Fruit fly (Drosophila melanogaster) whole organism, wandering third instar larva: ENCODE results near the gene CG7714.

ENCODE experiments used
- CG9705 ChIP-seq: fragments of 200-800 bp; sonication (Bioruptor generic); optimal IDR thresholded peaks from 2 replicates; lab custom pipeline; 2018; ENCODE audit warnings: missing biosample characterization, mild to moderate bottlenecking, missing genetic modification characterization
- CrebA ChIP-seq: fragments of 200-800 bp; sonication (Bioruptor generic); optimal IDR thresholded peaks from 2 replicates; lab custom pipeline; 2016; ENCODE audit warnings: missing biosample characterization, mild to moderate bottlenecking, missing genetic modification characterization, borderline replicate concordance
- Dfd ChIP-seq: fragments of >200 bp; optimal IDR thresholded peaks from 2 replicates; lab custom pipeline; 2017; ENCODE audit warnings: missing biosample characterization, missing genetic modification characterization
- Dif ChIP-seq: fragments of 200-275, 200-300 bp; sonication (Bioruptor generic); optimal IDR thresholded peaks from 2 replicates; lab custom pipeline; 2018; ENCODE audit warnings: missing biosample characterization, missing genetic modification characterization; ENCODE audit not compliant: partially characterized antibody
- GATAd ChIP-seq: sonication (Bioruptor generic); optimal IDR thresholded peaks from 2 replicates; lab custom pipeline; 2016; ENCODE audit warnings: missing biosample characterization, missing genetic modification characterization
- HLH106 ChIP-seq: fragments of 200-800 bp; optimal IDR thresholded peaks from 3 replicates; lab custom pipeline; 2019; ENCODE audit warnings: missing biosample characterization, mild to moderate bottlenecking, missing genetic modification characterization, moderate library complexity
- Hr78 ChIP-seq: fragments of >200 bp; optimal IDR thresholded peaks from 2 replicates; lab custom pipeline; 2017; ENCODE audit warnings: missing biosample characterization, missing genetic modification characterization
- Jra ChIP-seq: sonication (Bioruptor generic); optimal IDR thresholded peaks from 2 replicates; lab custom pipeline; 2016; ENCODE audit warnings: missing biosample characterization, missing genetic modification characterization
- Mio ChIP-seq: sonication (Bioruptor generic); optimal IDR thresholded peaks from 2 replicates; lab custom pipeline; 2016; ENCODE audit warnings: missing biosample characterization, missing genetic modification characterization
- Myc ChIP-seq: fragments of >200 bp; optimal IDR thresholded peaks from 2 replicates; lab custom pipeline; 2017
- N ChIP-seq: fragments of >200 bp; optimal IDR thresholded peaks from 2 replicates; lab custom pipeline; 2018; ENCODE audit warnings: missing biosample characterization, missing external identifiers, missing genetic modification characterization
- Rel ChIP-seq, 2 experiments: fragments of 200-800 bp; sonication (Bioruptor generic) in 1 of 2; optimal IDR thresholded peaks; 2 replicates in 1 of 2; 3 replicates in 1 of 2; lab custom pipeline; 2016 to 2019; ENCODE audit warnings: mild to moderate bottlenecking in 2 of 2, missing biosample characterization in 2 of 2, missing genetic modification characterization in 2 of 2, moderate library complexity in 1 of 2
- Vsx2 ChIP-seq: fragments of 200-300, 225-300 bp; sonication (Bioruptor generic); optimal IDR thresholded peaks from 2 replicates; lab custom pipeline; 2018; ENCODE audit warnings: missing biosample characterization, missing genetic modification characterization; ENCODE audit not compliant: partially characterized antibody
- br ChIP-seq: fragments of 200-800 bp; sonication (Bioruptor generic); optimal IDR thresholded peaks from 2 replicates; lab custom pipeline; 2016; ENCODE audit warnings: missing biosample characterization, missing genetic modification characterization
- brk ChIP-seq: fragments of 200-800 bp; sonication (Bioruptor generic); optimal IDR thresholded peaks from 2 replicates; lab custom pipeline; 2016; ENCODE audit warnings: missing biosample characterization, mild to moderate bottlenecking, missing genetic modification characterization
- dl ChIP-seq, 2 experiments: fragments of 175-275, 200-275 bp in 1 of 2; fragments of 200-275 bp in 1 of 2; sonication (Bioruptor generic); optimal IDR thresholded peaks; lab custom pipeline; 2018; ENCODE audit warnings: mild to moderate bottlenecking in 2 of 2, missing biosample characterization in 2 of 2, missing genetic modification characterization in 2 of 2, moderate library complexity in 2 of 2; ENCODE audit not compliant: partially characterized antibody in 2 of 2, insufficient read depth in 1 of 2
- dmrt93B ChIP-seq: fragments of 200-800 bp; sonication (Bioruptor generic); optimal IDR thresholded peaks from 2 replicates; lab custom pipeline; 2018; ENCODE audit warnings: missing biosample characterization, mild to moderate bottlenecking, missing genetic modification characterization
- dsf ChIP-seq: sonication (Bioruptor generic); optimal IDR thresholded peaks from 2 replicates; lab custom pipeline; 2016; ENCODE audit warnings: missing biosample characterization, missing genetic modification characterization, borderline replicate concordance
- ey ChIP-seq: fragments of 200-800 bp; sonication (Bioruptor generic); optimal IDR thresholded peaks from 2 replicates; lab custom pipeline; 2016; ENCODE audit warnings: missing biosample characterization, missing genetic modification characterization
- fru ChIP-seq: fragments of 200-800 bp; sonication (Bioruptor generic); optimal IDR thresholded peaks from 3 replicates; lab custom pipeline; 2016; ENCODE audit warnings: missing biosample characterization, mild to moderate bottlenecking, missing genetic modification characterization
- jim ChIP-seq: fragments of 175-275, 200-325 bp; sonication (Bioruptor generic); optimal IDR thresholded peaks from 2 replicates; lab custom pipeline; 2016; ENCODE audit warnings: missing biosample characterization, mild to moderate bottlenecking, missing genetic modification characterization
- lola ChIP-seq: fragments of >200 bp; optimal IDR thresholded peaks from 2 replicates; lab custom pipeline; 2017; ENCODE audit warnings: missing biosample characterization, missing genetic modification characterization
- psq ChIP-seq: fragments of 200-800 bp; sonication (Bioruptor generic); optimal IDR thresholded peaks from 3 replicates; lab custom pipeline; 2017; ENCODE audit warnings: missing biosample characterization, mild to moderate bottlenecking, missing genetic modification characterization, moderate library complexity
- rgr ChIP-seq: fragments of 200-800 bp; sonication (Bioruptor generic); optimal IDR thresholded peaks from 3 replicates; lab custom pipeline; 2016; ENCODE audit warnings: missing biosample characterization, mild to moderate bottlenecking, missing genetic modification characterization
- sage ChIP-seq: fragments of 200-800 bp; sonication (Bioruptor generic); optimal IDR thresholded peaks from 2 replicates; lab custom pipeline; 2016; ENCODE audit warnings: missing biosample characterization, mild to moderate bottlenecking, missing genetic modification characterization
- sv ChIP-seq: fragments of 200-800 bp; sonication (Bioruptor generic); optimal IDR thresholded peaks from 3 replicates; lab custom pipeline; 2016; ENCODE audit warnings: missing biosample characterization, missing genetic modification characterization
- usp ChIP-seq: fragments of >200 bp; optimal IDR thresholded peaks from 2 replicates; lab custom pipeline; 2017; ENCODE audit warnings: missing biosample characterization, missing genetic modification characterization
- woc ChIP-seq: sonication (Bioruptor generic); optimal IDR thresholded peaks from 2 replicates; lab custom pipeline; 2016; ENCODE audit warnings: missing biosample characterization, mild to moderate bottlenecking, missing genetic modification characterization

Gene CG7714

dm6 chr3R:18732381-18732780 lies 6.1 kb upstream of the CG7714 start, which contains the start of gene CG14302:
TSS of gene CG14302 (plus strand) at chr3R:18732681.
- TF ChIP-seq Rel (GFP tag; optimal IDR thresholded peaks at IDR 0.05; lab: Kevin White, UChicago) (no peak), Rel (tag; optimal IDR thresholded peaks at IDR 0.05; lab: Kevin White, UChicago) (no peak), woc (GFP tag; lab: Kevin White, UChicago) (no peak)

- TF ChIP-seq Dif (GFP tag; lab: Kevin White, UChicago) (no peak), Myc (lab: Kevin White, UChicago) (peak; percentile 16), Rel (GFP tag; optimal IDR thresholded peaks at IDR 0.05; lab: Kevin White, UChicago) (no peak), Rel (tag; optimal IDR thresholded peaks at IDR 0.05; lab: Kevin White, UChicago) (no peak), Dfd (GFP tag; lab: Kevin White, UChicago) (no peak)
Measured at dm6 chr3R:18731241-18731640, 5.0 kb upstream of the CG7714 start.

- TF ChIP-seq HLH106 (tag; lab: Kevin White, UChicago) (no peak), CG9705 (no peak), Dif (GFP tag; lab: Kevin White, UChicago) (no peak), dsf (GFP tag; lab: Kevin White, UChicago) (no peak), N (GFP tag; lab: Kevin White, UChicago) (no peak), Mio (GFP tag; lab: Kevin White, UChicago) (no peak), Jra (GFP tag; lab: Kevin White, UChicago) (no peak), Myc (lab: Kevin White, UChicago) (no peak), rgr (GFP tag; lab: Kevin White, UChicago) (no peak), dl (GFP tag; optimal IDR thresholded peaks at IDR 0.05; lab: Kevin White, UChicago; ENCODE audit: insufficient read depth in 1 of 2, partially characterized antibody in 2 of 2) (no peak), Dfd (GFP tag; lab: Kevin White, UChicago) (no peak), br (GFP tag; lab: Kevin White, UChicago) (no peak), fru (GFP tag; lab: Kevin White, UChicago) (no peak), CrebA (GFP tag; lab: Kevin White, UChicago) (no peak), GATAd (GFP tag; lab: Kevin White, UChicago) (no peak)
Measured at dm6 chr3R:18728368-18728767, 2.1 kb upstream of the CG7714 start, which contains the start of gene CG7715. TSS of gene CG7715 (minus strand) at chr3R:18728468.

- TF ChIP-seq ey = no peak
- TF ChIP-seq woc (GFP tag; lab: Kevin White, UChicago) = no peak
- TF ChIP-seq N (GFP tag; lab: Kevin White, UChicago) = no peak
- TF ChIP-seq br (GFP tag; lab: Kevin White, UChicago) = no peak
- TF ChIP-seq fru (GFP tag; lab: Kevin White, UChicago) = no peak
- no peak for TF ChIP-seq lola (GFP tag; lab: Kevin White, UChicago)
- TF ChIP-seq HLH106 (tag; lab: Kevin White, UChicago) = no peak
- no peak for TF ChIP-seq sage (GFP tag; lab: Kevin White, UChicago)
- TF ChIP-seq psq (GFP tag; lab: Kevin White, UChicago) = no peak
- no peak for TF ChIP-seq CrebA (GFP tag; lab: Kevin White, UChicago)
- TF ChIP-seq Hr78 (GFP tag; lab: Kevin White, UChicago) = no peak
- no peak for TF ChIP-seq Vsx2 (GFP tag; lab: Kevin White, UChicago)
- no peak for TF ChIP-seq dmrt93B (GFP tag; lab: Kevin White, UChicago)
- TF ChIP-seq Mio (GFP tag; lab: Kevin White, UChicago) = no peak
- TF ChIP-seq GATAd (GFP tag; lab: Kevin White, UChicago) = no peak
- TF ChIP-seq rgr (GFP tag; lab: Kevin White, UChicago) = no peak
- TF ChIP-seq sv = no peak
Measured at dm6 chr3R:18722490-18722889, 3.7 kb downstream of the CG7714 start, which contains the start of gene CG34283. TSS of gene CG34283 (minus strand) at chr3R:18722590.

- TF ChIP-seq CrebA (GFP tag; lab: Kevin White, UChicago) = no peak
- TF ChIP-seq Jra (GFP tag; lab: Kevin White, UChicago) = no peak
- no peak for TF ChIP-seq brk (GFP tag; lab: Kevin White, UChicago)
- TF ChIP-seq Vsx2 (GFP tag; lab: Kevin White, UChicago) = no peak
- no peak for TF ChIP-seq jim (GFP tag; lab: Kevin White, UChicago)
- no peak for TF ChIP-seq lola (GFP tag; lab: Kevin White, UChicago)
- no peak for TF ChIP-seq Dif (GFP tag; lab: Kevin White, UChicago)
- no peak for TF ChIP-seq usp (GFP tag; lab: Kevin White, UChicago)
- TF ChIP-seq CG9705 = no peak
- TF ChIP-seq sv = no peak
- no peak for TF ChIP-seq Myc (lab: Kevin White, UChicago)
Measured at dm6 chr3R:18721368-18721767, 4.9 kb downstream of the CG7714 start.
